Fruit fly (Drosophila melanogaster) whole organism, embryonic: Measurements from ENCODE around the gene CG5910.

Experiments
- Atf-2 ChIP-seq: fragments of 200-800 bp; sonication (Bioruptor generic); optimal IDR thresholded peaks from 2 replicates; lab custom pipeline; 2016; ENCODE audit warnings: missing biosample characterization, missing genetic modification characterization
- CG10462 ChIP-seq: fragments of 200-800 bp; sonication (Bioruptor generic); optimal IDR thresholded peaks from 2 replicates; lab custom pipeline; 2016; ENCODE audit warnings: missing biosample characterization, missing genetic modification characterization
- CG11247 ChIP-seq: fragments of 200-800 bp; sonication (Bioruptor generic); IDR thresholded peaks from 2 replicates; pipeline ENCODE4 v1.3.6; 2022; ENCODE audit warnings: missing biosample characterization, missing genetic modification characterization
- CG12769 ChIP-seq: fragments of 200-800 bp; sonication (Bioruptor generic); optimal IDR thresholded peaks from 2 replicates; lab custom pipeline; 2019; ENCODE audit warnings: missing biosample characterization, mild to moderate bottlenecking, missing genetic modification characterization, moderate library complexity
- CG13624 ChIP-seq: fragments of 200-800 bp; sonication (Bioruptor generic); optimal IDR thresholded peaks from 2 replicates; lab custom pipeline; 2016; ENCODE audit warnings: missing biosample characterization, missing genetic modification characterization
- CG14014 ChIP-seq: fragments of 200-800 bp; sonication (Bioruptor generic); IDR thresholded peaks from 2 replicates; pipeline ENCODE4 v1.3.6; 2022; ENCODE audit warnings: missing biosample characterization, missing genetic modification characterization
- CG14965 ChIP-seq: fragments of 200-800 bp; sonication (Bioruptor generic); optimal IDR thresholded peaks from 2 replicates; lab custom pipeline; 2016; ENCODE audit warnings: missing biosample characterization, missing genetic modification characterization, borderline replicate concordance
- CG1647 ChIP-seq: fragments of 200-800 bp; sonication (Bioruptor generic); optimal IDR thresholded peaks from 3 replicates; lab custom pipeline; 2016; ENCODE audit warnings: missing biosample characterization, missing genetic modification characterization
- CG16815 ChIP-seq: fragments of 200-800 bp; sonication (Bioruptor generic); optimal IDR thresholded peaks from 3 replicates; lab custom pipeline; 2017; ENCODE audit warnings: missing biosample characterization, mild to moderate bottlenecking, missing genetic modification characterization
- CG17568 ChIP-seq: fragments of 200-800 bp; sonication (Bioruptor generic); optimal IDR thresholded peaks from 2 replicates; lab custom pipeline; 2018; ENCODE audit warnings: missing biosample characterization, mild to moderate bottlenecking, missing genetic modification characterization, moderate library complexity
- CG2120 ChIP-seq: fragments of 200-800 bp; sonication (Bioruptor generic); optimal IDR thresholded peaks from 3 replicates; lab custom pipeline; 2016; ENCODE audit warnings: missing biosample characterization, missing genetic modification characterization
- CG2678 ChIP-seq: fragments of 200-800 bp; sonication (Bioruptor generic); optimal IDR thresholded peaks from 3 replicates; lab custom pipeline; 2019; ENCODE audit warnings: missing biosample characterization, mild to moderate bottlenecking, missing genetic modification characterization, moderate library complexity
- CG4707 ChIP-seq: fragments of 200-800 bp; sonication (Bioruptor generic); optimal IDR thresholded peaks from 2 replicates; lab custom pipeline; 2018; ENCODE audit warnings: missing biosample characterization, mild to moderate bottlenecking, missing genetic modification characterization, moderate library complexity
- CG6765 ChIP-seq: fragments of 200-800 bp; sonication (Bioruptor generic); optimal IDR thresholded peaks from 3 replicates; lab custom pipeline; 2017; ENCODE audit warnings: missing biosample characterization, mild to moderate bottlenecking, missing genetic modification characterization
- CG7556 ChIP-seq: fragments of 200-800 bp; sonication (Bioruptor generic); optimal IDR thresholded peaks from 2 replicates; lab custom pipeline; 2017; ENCODE audit warnings: missing biosample characterization, mild to moderate bottlenecking, missing genetic modification characterization
- CG8359 ChIP-seq: fragments of 200-800 bp; sonication (Bioruptor generic); optimal IDR thresholded peaks from 2 replicates; lab custom pipeline; 2017; ENCODE audit warnings: missing biosample characterization, mild to moderate bottlenecking, missing genetic modification characterization, borderline replicate concordance
- E2f1 ChIP-seq: fragments of 200-800 bp; sonication (Bioruptor generic); IDR thresholded peaks from 2 replicates; pipeline ENCODE4 v1.3.6; 2022; ENCODE audit warnings: missing biosample characterization, missing genetic modification characterization
- Elba2 ChIP-seq: fragments of 200-800 bp; sonication (Bioruptor generic); optimal IDR thresholded peaks from 3 replicates; lab custom pipeline; 2016; ENCODE audit warnings: missing biosample characterization, missing genetic modification characterization
- Fer2 ChIP-seq: fragments of 200-800 bp; sonication (Bioruptor generic); optimal IDR thresholded peaks from 2 replicates; lab custom pipeline; 2018; ENCODE audit warnings: missing biosample characterization, mild to moderate bottlenecking, missing genetic modification characterization, moderate library complexity
- H2.0 ChIP-seq: fragments of 200-800 bp; sonication (Bioruptor generic); IDR thresholded peaks from 2 replicates; pipeline ENCODE4 v1.3.6; 2022; ENCODE audit warnings: missing biosample characterization, missing genetic modification characterization
- HmgZ ChIP-seq: fragments of 200-800 bp; sonication (Bioruptor generic); optimal IDR thresholded peaks from 2 replicates; lab custom pipeline; 2018; ENCODE audit warnings: missing biosample characterization, mild to moderate bottlenecking, missing genetic modification characterization
- Hr78 ChIP-seq, 2 experiments: fragments of 200-800 bp in 1 of 2; fragments of >200 bp in 1 of 2; sonication (Bioruptor generic) in 1 of 2; optimal IDR thresholded peaks; 2 replicates each; lab custom pipeline; 2017 to 2019; ENCODE audit warnings: missing biosample characterization in 2 of 2, missing genetic modification characterization in 2 of 2, mild to moderate bottlenecking in 1 of 2, moderate library complexity in 1 of 2
- Lpt ChIP-seq: fragments of >200 bp; optimal IDR thresholded peaks from 2 replicates; lab custom pipeline; 2018; ENCODE audit warnings: missing biosample characterization, missing genetic modification characterization
- Mrtf ChIP-seq: fragments of 200-800 bp; sonication (Bioruptor generic); IDR thresholded peaks from 3 replicates; pipeline ENCODE4 v1.3.6; 2022; ENCODE audit warnings: missing biosample characterization, missing genetic modification characterization
- NfI ChIP-seq: fragments of 200-800 bp; sonication (Bioruptor generic); optimal IDR thresholded peaks from 3 replicates; lab custom pipeline; 2018; ENCODE audit warnings: missing biosample characterization, mild to moderate bottlenecking, missing genetic modification characterization, moderate library complexity
- Pdp1 ChIP-seq, 2 experiments: fragments of 200-800 bp; sonication (Bioruptor generic); optimal IDR thresholded peaks; 3 replicates each; lab custom pipeline; 2016; ENCODE audit warnings: missing biosample characterization in 2 of 2, missing genetic modification characterization in 2 of 2, mild to moderate bottlenecking in 1 of 2, moderate library complexity in 1 of 2
- Ssrp ChIP-seq: fragments of 200-800 bp; sonication (Bioruptor generic); optimal IDR thresholded peaks from 2 replicates; lab custom pipeline; 2018; ENCODE audit warnings: missing biosample characterization, mild to moderate bottlenecking, missing genetic modification characterization, moderate library complexity
- TFAM ChIP-seq: fragments of 200-800 bp; sonication (Bioruptor generic); optimal IDR thresholded peaks from 2 replicates; lab custom pipeline; 2017; ENCODE audit warnings: missing biosample characterization, missing genetic modification characterization, inconsistent platforms
- bab2 ChIP-seq: fragments of 200-800 bp; sonication (Bioruptor generic); optimal IDR thresholded peaks from 2 replicates; lab custom pipeline; 2016; ENCODE audit warnings: missing biosample characterization, missing genetic modification characterization
- bowl ChIP-seq: fragments of 200-800 bp; sonication (Bioruptor generic); IDR thresholded peaks from 2 replicates; pipeline ENCODE4 v1.3.6; 2022; ENCODE audit warnings: missing biosample characterization, missing genetic modification characterization
- chm ChIP-seq: fragments of 200-800 bp; sonication (Bioruptor generic); IDR thresholded peaks from 2 replicates; pipeline ENCODE4 v1.3.6; 2022; ENCODE audit warnings: missing biosample characterization, missing genetic modification characterization
- crp ChIP-seq, 2 experiments: fragments of 200-800 bp; sonication (Bioruptor generic); optimal IDR thresholded peaks; 2 replicates in 1 of 2; 3 replicates in 1 of 2; lab custom pipeline; 2017; ENCODE audit warnings: missing biosample characterization in 2 of 2, missing genetic modification characterization in 2 of 2, mild to moderate bottlenecking in 1 of 2, moderate library complexity in 1 of 2
- eve ChIP-seq, 2 experiments: fragments of >200 bp; optimal IDR thresholded peaks; 2 replicates each; lab custom pipeline; 2017; ENCODE audit warnings: missing biosample characterization in 2 of 2, missing genetic modification characterization in 2 of 2
- gsb ChIP-seq: fragments of 200-800 bp; sonication (Bioruptor generic); IDR thresholded peaks from 2 replicates; pipeline ENCODE4 v1.3.6; 2022; ENCODE audit warnings: missing biosample characterization, missing genetic modification characterization
- gsb-n ChIP-seq: fragments of 200-800 bp; sonication (Bioruptor generic); optimal IDR thresholded peaks from 3 replicates; lab custom pipeline; 2018; ENCODE audit warnings: missing biosample characterization, mild to moderate bottlenecking, missing genetic modification characterization
- knrl ChIP-seq: fragments of 200-800 bp; sonication (Bioruptor generic); IDR thresholded peaks from 3 replicates; pipeline ENCODE4 v1.3.6; 2022; ENCODE audit warnings: missing biosample characterization, missing genetic modification characterization; ENCODE audit not compliant: partially characterized antibody
- lbe ChIP-seq: fragments of 200-800 bp; sonication (Bioruptor generic); optimal IDR thresholded peaks from 2 replicates; lab custom pipeline; 2016; ENCODE audit warnings: missing biosample characterization, mild to moderate bottlenecking, missing genetic modification characterization
- lilli ChIP-seq: fragments of 200-800 bp; sonication (Bioruptor generic); optimal IDR thresholded peaks from 3 replicates; lab custom pipeline; 2016; ENCODE audit warnings: missing biosample characterization, missing genetic modification characterization
- nom ChIP-seq: fragments of 200-800 bp; sonication (Bioruptor generic); optimal IDR thresholded peaks from 2 replicates; lab custom pipeline; 2017; ENCODE audit warnings: missing biosample characterization, missing genetic modification characterization, mild to moderate bottlenecking, moderate library complexity, missing genetic modification reagents
- pfk ChIP-seq: fragments of 200-800 bp; sonication (Bioruptor generic); optimal IDR thresholded peaks from 2 replicates; lab custom pipeline; 2018; ENCODE audit warnings: missing biosample characterization, mild to moderate bottlenecking, missing genetic modification characterization, moderate library complexity
- prd ChIP-seq, 3 experiments: fragments of >200 bp in 2 of 3; fragments of 200-800 bp in 1 of 3; sonication (Bioruptor generic) in 1 of 3; optimal IDR thresholded peaks in 2 of 3; IDR thresholded peaks in 1 of 3; 2 replicates in 2 of 3; 3 replicates in 1 of 3; pipeline versions ENCODE4 v1.3.6 to Lab custom; 2017 to 2022; ENCODE audit warnings: missing biosample characterization in 1 of 3, missing genetic modification characterization in 1 of 3
- ranshi ChIP-seq: fragments of 200-800 bp; sonication (Bioruptor generic); IDR thresholded peaks from 2 replicates; pipeline ENCODE4 v1.3.6; 2022; ENCODE audit warnings: missing biosample characterization, missing genetic modification characterization
- sima ChIP-seq: fragments of 200-800 bp; sonication (Bioruptor generic); optimal IDR thresholded peaks from 2 replicates; lab custom pipeline; 2016; ENCODE audit warnings: missing biosample characterization, missing genetic modification characterization
- tgo ChIP-seq: fragments of 200-800 bp; sonication (Bioruptor generic); IDR thresholded peaks from 3 replicates; pipeline ENCODE4 v1.3.6; 2022; ENCODE audit warnings: missing biosample characterization, missing genetic modification characterization
- trh ChIP-seq: fragments of 200-800 bp; sonication (Bioruptor generic); optimal IDR thresholded peaks from 2 replicates; lab custom pipeline; 2016; ENCODE audit warnings: missing biosample characterization, missing genetic modification characterization
- usp ChIP-seq: fragments of >200 bp; optimal IDR thresholded peaks from 2 replicates; lab custom pipeline; 2017; ENCODE audit warnings: missing biosample characterization, missing genetic modification characterization
- zf30C ChIP-seq: fragments of 200-800 bp; sonication (Bioruptor generic); optimal IDR thresholded peaks from 3 replicates; lab custom pipeline; 2018; ENCODE audit warnings: missing biosample characterization, mild to moderate bottlenecking, missing genetic modification characterization
- zfh2 ChIP-seq: fragments of 200-800 bp; sonication (Bioruptor generic); optimal IDR thresholded peaks from 2 replicates; lab custom pipeline; 2016; ENCODE audit warnings: missing biosample characterization, missing genetic modification characterization

CG5910 gene

DNA sequence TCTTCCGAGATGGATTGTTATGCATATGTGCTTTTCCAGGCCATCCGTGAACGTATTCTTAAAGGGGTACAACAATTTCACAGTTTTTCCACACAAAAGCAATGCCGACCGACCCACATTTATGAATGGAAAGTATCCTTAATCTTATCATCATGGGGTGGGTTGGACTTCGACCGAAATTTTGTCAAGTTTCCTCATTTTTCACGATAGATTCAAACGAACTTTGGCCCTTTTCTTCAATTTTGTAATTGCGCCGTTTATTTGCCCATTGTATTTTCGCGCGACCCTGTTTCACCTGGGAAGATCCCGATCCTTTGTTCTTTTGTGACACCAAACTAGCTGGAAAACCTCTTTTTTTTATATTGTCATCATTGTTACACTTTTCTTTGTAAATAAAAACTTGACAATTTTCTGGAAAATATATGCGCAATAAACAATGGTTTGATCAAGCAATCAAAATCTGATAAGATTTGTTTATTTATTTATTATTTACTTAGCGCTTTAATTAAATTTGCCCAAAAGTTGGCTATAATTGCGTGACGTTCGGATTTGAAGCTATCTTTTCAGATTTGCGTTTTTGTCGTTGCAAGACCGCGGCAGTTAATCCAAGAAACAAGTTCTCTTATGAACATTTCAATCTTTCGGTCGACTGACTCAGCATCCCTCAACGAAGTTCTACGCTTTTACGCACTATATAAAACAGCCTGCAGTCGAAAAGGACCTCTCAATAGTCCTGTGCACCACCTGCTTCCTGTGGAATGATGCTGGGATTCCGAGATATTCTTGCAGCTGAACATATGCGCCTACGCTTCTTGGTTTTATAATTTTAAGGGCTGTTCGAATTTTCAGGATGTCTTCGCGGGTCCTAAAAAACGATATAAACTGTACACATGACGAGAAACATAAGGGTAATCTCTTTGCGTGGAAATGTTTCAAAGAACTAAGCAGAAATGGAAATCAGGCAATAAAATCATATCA, 36.0 kb upstream of the CG5910 start (continued):
- no peak for TF ChIP-seq CG7556 (GFP tag; lab: Kevin White, UChicago)
- TF ChIP-seq E2f1 (GFP tag; lab: Robert Waterston, UW) = no peak
- TF ChIP-seq knrl (GFP tag; lab: Robert Waterston, UW) = no peak
- TF ChIP-seq TFAM (GFP tag; lab: Kevin White, UChicago) = no peak
- peak; percentile 73 for TF ChIP-seq CG17568 (GFP tag; lab: Kevin White, UChicago)
- TF ChIP-seq nom = no peak
- no peak for TF ChIP-seq crp (GFP tag; optimal IDR thresholded peaks at IDR 0.05; lab: Kevin White, UChicago)
- peak; percentile 3 for TF ChIP-seq CG12769 (tag; lab: Kevin White, UChicago)
- TF ChIP-seq NfI (GFP tag; lab: Kevin White, UChicago) = peak; percentile 44
- 0 out of 2 replicates have a peak, but pooled peaks have one; percentile 31 for TF ChIP-seq CG14014 (GFP tag; lab: Robert Waterston, UW)
- TF ChIP-seq ranshi (GFP tag; lab: Robert Waterston, UW) = no peak
- TF ChIP-seq trh = no peak
- TF ChIP-seq usp (GFP tag; lab: Kevin White, UChicago) = no peak
- TF ChIP-seq Ssrp (tag; lab: Kevin White, UChicago) = no peak
- no peak for TF ChIP-seq zfh2 (GFP tag; lab: Kevin White, UChicago)
- TF ChIP-seq CG16815 (GFP tag; lab: Kevin White, UChicago) = no peak
- TF ChIP-seq gsb (GFP tag; lab: Robert Waterston, UW) = no peak
- no peak for TF ChIP-seq CG14965 (GFP tag; lab: Kevin White, UChicago)
- TF ChIP-seq CG4707 (GFP tag; lab: Kevin White, UChicago) = no peak
- TF ChIP-seq HmgZ = peak; percentile 48
- peak; percentile 49 for TF ChIP-seq CG2678 (tag; lab: Kevin White, UChicago)
- TF ChIP-seq CG8359 = no peak
- TF ChIP-seq lilli (GFP tag; lab: Kevin White, UChicago) = no peak
- TF ChIP-seq CG10462 (GFP tag; lab: Kevin White, UChicago) = no peak
- TF ChIP-seq eve (GFP tag; optimal IDR thresholded peaks at IDR 0.05; lab: Kevin White, UChicago) = no peak
- TF ChIP-seq tgo = no peak
- no peak for TF ChIP-seq CG11247 (GFP tag; lab: Robert Waterston, UW)
- no peak for TF ChIP-seq sima
- TF ChIP-seq Fer2 (tag; lab: Kevin White, UChicago) = no peak
- TF ChIP-seq CG2120 (GFP tag; lab: Kevin White, UChicago) = no peak
- TF ChIP-seq gsb-n (tag; lab: Kevin White, UChicago) = peak; percentile 25
- no peak for TF ChIP-seq Lpt (GFP tag; lab: Kevin White, UChicago)
- no peak for TF ChIP-seq Atf-2
- no peak for TF ChIP-seq Elba2 (GFP tag; lab: Kevin White, UChicago)
- TF ChIP-seq bowl (GFP tag; lab: Robert Waterston, UW) = no peak
- TF ChIP-seq lbe = no peak
- TF ChIP-seq pfk (GFP tag; lab: Kevin White, UChicago) = no peak
- no peak for TF ChIP-seq prd (optimal IDR thresholded peaks at IDR 0.05; lab: Kevin White, UChicago)
- TF ChIP-seq prd (GFP tag; IDR thresholded peaks at IDR 0.05; lab: Robert Waterston, UW) = no peak
- TF ChIP-seq Hr78 (GFP tag; optimal IDR thresholded peaks at IDR 0.05; lab: Kevin White, UChicago) = no peak
- no peak for TF ChIP-seq H2.0 (GFP tag; lab: Robert Waterston, UW)
- no peak for TF ChIP-seq zf30C
- TF ChIP-seq chm = no peak
- TF ChIP-seq CG13624 = no peak
- TF ChIP-seq CG1647 (GFP tag; lab: Kevin White, UChicago) = no peak
- no peak for TF ChIP-seq Mrtf
- TF ChIP-seq CG6765 (GFP tag; lab: Kevin White, UChicago) = peak; percentile 46
- no peak for TF ChIP-seq Pdp1 (GFP tag; optimal IDR thresholded peaks at IDR 0.05; lab: Kevin White, UChicago)
- TF ChIP-seq bab2 (GFP tag; lab: Kevin White, UChicago) = no peak
